Worm (Caenorhabditis elegans): ENCODE measurements around the gene F13B12.4.

F13B12.4 gene

ce11 chrIV:10449799-10450198 is at the start of gene F13B12.4:
Gene F13B12.4, minus strand, starts transcription at chrIV:10449899.
- TF ChIP-seq dmd-9 (GFP tag; IDR thresholded peaks at IDR 0.05) (no peak), tag-97 (GFP tag; IDR thresholded peaks at IDR 0.05) (no peak), daf-12 (tag; optimal IDR thresholded peaks at IDR 0.05) (no peak), lin-29 (GFP tag; IDR thresholded peaks at IDR 0.05) (no peak), hmg-1.1 (GFP tag; IDR thresholded peaks at IDR 0.05) (no peak), tra-1 (GFP tag; IDR thresholded peaks at IDR 0.05) (no peak), ZK337.2 (GFP tag; IDR thresholded peaks at IDR 0.05) (no peak), nhr-6 (tag; optimal IDR thresholded peaks at IDR 0.05) (no peak), dpl-1 (GFP tag; optimal IDR thresholded peaks at IDR 0.05) (no peak), nhr-237 (tag; optimal IDR thresholded peaks at IDR 0.05) (no peak), T26A8.4 (GFP tag; IDR thresholded peaks at IDR 0.05) (no peak), F49E8.2 (tag; optimal IDR thresholded peaks at IDR 0.05; ENCODE audit: borderline replicate concordance) (no peak), sdz-12 (GFP tag; optimal IDR thresholded peaks at IDR 0.05) (no peak), F26F4.8 (GFP tag; conservative IDR thresholded peaks at IDR 0.05) (no peak), mxl-3 (GFP tag; optimal IDR thresholded peaks at IDR 0.05) (no peak), mxl-2 (GFP tag; conservative IDR thresholded peaks at IDR 0.05) (no peak), nhr-77 (tag; optimal IDR thresholded peaks at IDR 0.05) (no peak), egl-43 (GFP tag; IDR thresholded peaks at IDR 0.05) (no peak), nhr-111 (GFP tag; optimal IDR thresholded peaks at IDR 0.05) (no peak)

ce11 chrIV:10498401-10498800 is 48.7 kb upstream of the F13B12.4 start:
- no peak for TF ChIP-seq mxl-2 (GFP tag; conservative IDR thresholded peaks at IDR 0.05)
- no peak for TF ChIP-seq zfp-2 (tag; optimal IDR thresholded peaks at IDR 0.05)
- peak; percentile 58 for TF ChIP-seq aha-1 (tag)
- no peak for TF ChIP-seq ceh-20 (GFP tag; IDR thresholded peaks at IDR 0.05)

ce11 chrIV:10489409-10489808 is 39.7 kb upstream of the F13B12.4 start:
- TF ChIP-seq unc-130 (GFP tag; optimal IDR thresholded peaks at IDR 0.05) (no peak), hlh-11 (tag; optimal IDR thresholded peaks at IDR 0.05) (no peak), dmd-9 (GFP tag; IDR thresholded peaks at IDR 0.05) (no peak), Y105C5A.15 (GFP tag; IDR thresholded peaks at IDR 0.05) (no peak), lin-1 (GFP tag; IDR thresholded peaks at IDR 0.05) (no peak), ceh-82 (tag; optimal IDR thresholded peaks at IDR 0.05) (no peak), ztf-7 (tag; optimal IDR thresholded peaks at IDR 0.05) (no peak), ZK546.5 (tag; optimal IDR thresholded peaks at IDR 0.05) (no peak), nhr-111 (GFP tag; optimal IDR thresholded peaks at IDR 0.05) (no peak), attf-4 (tag; optimal IDR thresholded peaks at IDR 0.05) (no peak), daf-19 (GFP tag; conservative IDR thresholded peaks at IDR 0.05) (no peak), hmg-1.1 (GFP tag; IDR thresholded peaks at IDR 0.05) (no peak), mdt-29 (GFP tag; IDR thresholded peaks at IDR 0.05) (no peak), ama-1 (optimal IDR thresholded peaks at IDR 0.05) (no peak), lir-3 (tag; optimal IDR thresholded peaks at IDR 0.05) (no peak), lin-13 (GFP tag; optimal IDR thresholded peaks at IDR 0.05) (no peak), php-3 (GFP tag; IDR thresholded peaks at IDR 0.05) (no peak), aly-2 (tag; optimal IDR thresholded peaks at IDR 0.05) (no peak), arid-1 (GFP tag; conservative IDR thresholded peaks at IDR 0.05) (no peak)

- TF ChIP-seq dmd-8 (GFP tag; IDR thresholded peaks at IDR 0.05) = no peak
- no peak for TF ChIP-seq snpc-4 (tag; optimal IDR thresholded peaks at IDR 0.05)
- no peak for TF ChIP-seq lin-13 (GFP tag; optimal IDR thresholded peaks at IDR 0.05)
- no peak for TF ChIP-seq nhr-76 (tag; optimal IDR thresholded peaks at IDR 0.05)
- peak; percentile 71 for TF ChIP-seq F49E8.2 (tag; optimal IDR thresholded peaks at IDR 0.05; ENCODE audit: borderline replicate concordance)
- no peak for TF ChIP-seq daf-12 (tag; optimal IDR thresholded peaks at IDR 0.05)
- 0 out of 2 replicates have a peak, but pooled peaks have one; percentile 40 for TF ChIP-seq Y48G9A.11 (GFP tag; IDR thresholded peaks at IDR 0.05)
- no peak for TF ChIP-seq nhr-237 (tag; optimal IDR thresholded peaks at IDR 0.05)
- peak; percentile 75 for TF ChIP-seq madf-9 (GFP tag; conservative IDR thresholded peaks at IDR 0.05)
- TF ChIP-seq nhr-28 (tag; optimal IDR thresholded peaks at IDR 0.05) = peak; percentile 36
- TF ChIP-seq mep-1 (tag; optimal IDR thresholded peaks at IDR 0.05) = peak; percentile 71
- TF ChIP-seq mxl-3 (GFP tag; optimal IDR thresholded peaks at IDR 0.05) = peak; percentile 30
- no peak for TF ChIP-seq madf-5 (GFP tag; IDR thresholded peaks at IDR 0.05)
- no peak for TF ChIP-seq Y105C5A.15 (GFP tag; IDR thresholded peaks at IDR 0.05)
- TF ChIP-seq egl-43 (GFP tag; IDR thresholded peaks at IDR 0.05) = no peak
- no peak for TF ChIP-seq nhr-10 (tag; optimal IDR thresholded peaks at IDR 0.05)
- TF ChIP-seq nhr-42 (GFP tag; IDR thresholded peaks at IDR 0.05) = no peak
- TF ChIP-seq skn-1 (tag; optimal IDR thresholded peaks at IDR 0.05) = no peak
Measured at ce11 chrIV:10483607-10484117, 34.0 kb upstream of the F13B12.4 start, which contains the start of the genes F01D4.5 and ced-5. Gene F01D4.5, minus strand, starts transcription at chrIV:10483657. Gene ced-5, plus strand, starts transcription at chrIV:10484110.

Measured in whole organism, L4 larva.